Worm (Caenorhabditis elegans) whole organism, early embryonic: Measurements from ENCODE around the gene F35H10.5.

Source experiments
- B0310.2 ChIP-seq: sonication (generic microtip); optimal IDR thresholded peaks from 2 replicates; lab custom pipeline; 2016; ENCODE audit warnings: mild to moderate bottlenecking, missing genetic modification characterization, missing compliant biosample characterization
- F13C5.2 ChIP-seq: sonication (generic microtip); optimal IDR thresholded peaks from 2 replicates; lab custom pipeline; 2017; ENCODE audit warnings: mild to moderate bottlenecking, missing genetic modification characterization, inconsistent platforms, missing compliant biosample characterization
- aly-1 ChIP-seq: sonication (generic microtip); optimal IDR thresholded peaks from 2 replicates; lab custom pipeline; 2016; ENCODE audit warnings: missing genetic modification characterization, missing compliant biosample characterization
- ama-1 ChIP-seq: fragments of 150-350 bp; optimal IDR thresholded peaks from 2 replicates; lab custom pipeline; 2014
- ceh-13 ChIP-seq: fragments of 200-800 bp; sonication (Bioruptor generic); optimal IDR thresholded peaks from 2 replicates; lab custom pipeline; 2018; ENCODE audit warnings: mild to moderate bottlenecking, missing genetic modification characterization, missing compliant biosample characterization
- ceh-36 ChIP-seq: sonication (generic microtip); optimal IDR thresholded peaks from 2 replicates; lab custom pipeline; 2016; ENCODE audit warnings: missing genetic modification characterization, inconsistent platforms, missing compliant biosample characterization
- ets-7 ChIP-seq: sonication (generic microtip); optimal IDR thresholded peaks from 2 replicates; lab custom pipeline; 2016; ENCODE audit warnings: missing genotype, missing genetic modification characterization, missing compliant biosample characterization
- flt-1 ChIP-seq: fragments of 200-800 bp; sonication (Bioruptor generic); IDR thresholded peaks from 2 replicates; pipeline ENCODE4 v1.3.6; 2022; ENCODE audit warnings: missing genetic modification characterization, missing compliant biosample characterization
- hmbx-1 ChIP-seq: sonication (generic microtip); optimal IDR thresholded peaks from 2 replicates; lab custom pipeline; 2016; ENCODE audit warnings: mild to moderate bottlenecking, missing genetic modification characterization, missing compliant biosample characterization
- hmg-4 ChIP-seq: fragments of 200-800 bp; sonication (Bioruptor generic); optimal IDR thresholded peaks from 2 replicates; lab custom pipeline; 2018; ENCODE audit warnings: mild to moderate bottlenecking, missing genetic modification characterization, missing compliant biosample characterization
- hnd-1 ChIP-seq: sonication (generic microtip); optimal IDR thresholded peaks from 2 replicates; lab custom pipeline; 2016; ENCODE audit warnings: missing genetic modification characterization, missing compliant biosample characterization
- pes-1 ChIP-seq: fragments of 200-800 bp; sonication (Bioruptor generic); IDR thresholded peaks from 2 replicates; pipeline ENCODE4 v1.3.6; 2022; ENCODE audit warnings: missing genetic modification reagents, missing genetic modification characterization, missing compliant biosample characterization
- scrt-1 ChIP-seq: fragments of 200-800 bp; sonication (Bioruptor generic); IDR thresholded peaks from 2 replicates; pipeline ENCODE4 v1.3.6; 2022; ENCODE audit warnings: missing genetic modification characterization, missing compliant biosample characterization
- sea-1 ChIP-seq: fragments of 200-800 bp; sonication (Bioruptor generic); conservative IDR thresholded peaks from 2 replicates; pipeline ENCODE4 v1.3.6; 2022; ENCODE audit warnings: missing genetic modification characterization, missing compliant biosample characterization
- tbx-11 ChIP-seq: fragments of 200-800 bp; sonication (Bioruptor generic); IDR thresholded peaks from 2 replicates; pipeline ENCODE4 v1.3.6; 2022; ENCODE audit warnings: missing genetic modification characterization, missing compliant biosample characterization
- tbx-37 ChIP-seq: fragments of 200-800 bp; sonication (Bioruptor generic); conservative IDR thresholded peaks from 2 replicates; pipeline ENCODE4 v1.3.6; 2022; ENCODE audit warnings: missing genetic modification reagents, missing genetic modification characterization, missing compliant biosample characterization
- tra-4 ChIP-seq: sonication (generic microtip); optimal IDR thresholded peaks from 2 replicates; lab custom pipeline; 2017; ENCODE audit warnings: missing genetic modification characterization, missing compliant biosample characterization

The F35H10.5 gene

DNA sequence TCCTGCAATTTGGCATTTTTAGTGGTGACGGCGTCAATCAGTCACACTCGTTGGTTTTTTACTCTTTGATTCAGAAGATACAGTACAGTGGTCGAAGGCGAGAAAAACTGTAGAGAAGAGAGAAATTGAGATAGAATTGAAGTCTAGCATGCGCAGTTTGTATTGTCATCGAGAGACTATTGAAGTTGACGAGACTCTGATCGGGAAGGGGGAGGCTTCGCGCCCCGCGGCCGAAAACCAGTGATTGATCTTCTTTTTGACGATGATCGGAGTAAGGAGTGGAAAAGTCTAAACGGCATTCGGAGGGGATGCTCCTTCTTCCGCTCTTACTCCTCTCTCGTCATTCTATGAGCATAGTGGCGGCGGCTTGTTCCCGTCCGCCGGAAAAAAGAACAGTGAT is 1.4 kb downstream of the F35H10.5 start:
- TF ChIP-seq ets-7 (no peak), tbx-37 (no peak), hnd-1 (tag; lab: Kevin White, UChicago) (no peak), hmbx-1 (tag; lab: Kevin White, UChicago) (no peak), flt-1 (no peak), ceh-36 (tag; lab: Kevin White, UChicago) (no peak), sea-1 (GFP tag; lab: Robert Waterston, UW) (no peak), scrt-1 (GFP tag; lab: Robert Waterston, UW) (no peak), hmg-4 (GFP tag; lab: Kevin White, UChicago) (no peak), tra-4 (tag; lab: Kevin White, UChicago) (no peak), pes-1 (GFP tag; lab: Robert Waterston, UW) (no peak)

DNA sequence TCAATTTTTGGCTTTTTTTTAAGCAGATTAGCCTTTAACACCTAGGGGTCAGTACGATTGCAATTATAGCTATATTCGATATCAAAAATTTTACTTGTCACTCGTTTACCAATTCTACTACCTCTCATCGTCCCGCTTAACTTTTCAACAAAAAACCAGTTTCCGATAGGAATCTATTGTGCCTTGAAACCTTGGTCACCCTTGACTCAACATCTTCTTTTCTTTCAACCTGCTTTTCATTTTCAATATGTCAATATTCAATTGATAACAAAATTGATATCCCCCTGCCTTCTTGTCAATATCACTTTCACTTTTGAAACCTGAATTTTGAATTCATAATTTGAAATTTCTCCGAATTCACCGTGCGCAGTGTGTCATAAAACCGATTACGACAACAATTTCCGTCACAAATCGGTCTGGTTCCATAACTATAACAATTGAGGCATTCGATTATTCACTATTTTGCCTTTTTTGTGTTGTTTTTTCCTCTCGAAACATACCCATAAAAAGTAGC is 2.1 kb downstream of the F35H10.5 start:
- TF ChIP-seq hmbx-1 (tag; lab: Kevin White, UChicago) (no peak), hnd-1 (tag; lab: Kevin White, UChicago) (no peak)

DNA sequence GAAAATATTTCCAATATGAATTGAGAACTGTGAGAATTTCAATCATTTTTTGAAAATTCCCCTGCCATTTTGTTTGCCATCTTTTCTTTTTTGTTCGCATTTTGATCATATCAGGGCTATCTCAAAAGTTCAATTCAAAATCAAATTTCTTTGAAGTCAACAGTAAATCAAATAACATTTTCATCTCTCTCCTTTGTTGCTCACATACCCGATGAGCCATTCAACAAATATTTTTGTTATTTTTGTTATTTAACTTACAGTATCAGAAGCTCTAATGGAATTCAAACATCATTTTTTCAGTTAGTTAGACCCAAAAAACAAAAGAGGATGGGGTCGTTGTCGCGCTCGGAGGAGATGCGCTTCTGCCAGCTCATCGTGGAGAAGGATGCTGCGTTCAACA is 3.1 kb downstream of the F35H10.5 start, which contains the start of gene vha-5:
TSS of gene vha-5 (plus strand) at position 301 of the 400 bp plus-strand sequence.
- TF ChIP-seq hnd-1 (tag; lab: Kevin White, UChicago) (no peak), ama-1 (lab: Kevin White, UChicago) (no peak), sea-1 (GFP tag; lab: Robert Waterston, UW) (no peak), B0310.2 (tag; lab: Kevin White, UChicago) (no peak), scrt-1 (GFP tag; lab: Robert Waterston, UW) (no peak), pes-1 (GFP tag; lab: Robert Waterston, UW) (no peak), flt-1 (no peak), tbx-11 (GFP tag; lab: Robert Waterston, UW) (no peak), ets-7 (no peak), hmg-4 (GFP tag; lab: Kevin White, UChicago) (no peak), F13C5.2 (tag; lab: Kevin White, UChicago) (no peak), hmbx-1 (tag; lab: Kevin White, UChicago) (no peak), tbx-37 (no peak), ceh-36 (tag; lab: Kevin White, UChicago) (no peak)

DNA sequence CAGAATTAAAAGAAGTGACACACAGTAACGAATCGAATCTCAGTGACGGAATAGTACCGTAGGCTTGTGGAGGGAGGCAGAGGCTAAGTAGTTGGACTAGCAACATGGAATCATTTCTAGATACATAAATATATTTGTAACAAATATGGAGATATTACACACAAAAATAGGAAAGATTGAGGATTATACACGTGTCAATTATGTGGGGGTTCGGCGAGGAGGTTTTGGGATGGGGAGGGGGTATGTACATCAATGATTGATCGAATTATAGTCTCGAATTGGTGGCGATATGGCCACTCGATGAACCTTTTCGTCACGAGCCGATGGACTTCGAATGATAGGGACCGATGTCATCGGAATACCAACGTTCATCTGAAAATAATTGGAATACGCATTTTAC is 6.8 kb downstream of the F35H10.5 start:
- no peak for TF ChIP-seq tbx-37
- TF ChIP-seq B0310.2 (tag; lab: Kevin White, UChicago), result no peak
- no peak for TF ChIP-seq sea-1 (GFP tag; lab: Robert Waterston, UW)
- TF ChIP-seq F13C5.2 (tag; lab: Kevin White, UChicago), result no peak

- TF ChIP-seq tbx-37 (no peak), aly-1 (tag; lab: Kevin White, UChicago) (no peak), ama-1 (lab: Kevin White, UChicago) (no peak), hnd-1 (tag; lab: Kevin White, UChicago) (no peak)
Observed at ce11 chrIV:8312105-8312504, 11.5 kb downstream of the F35H10.5 start.

ce11 chrIV:8312846-8313245 is 12.3 kb downstream of the F35H10.5 start, which contains the start of gene F35H10.10:
Gene F35H10.10 (minus strand): TSS chrIV:8312946.
- TF ChIP-seq tbx-37 (no peak), aly-1 (tag; lab: Kevin White, UChicago) (no peak), scrt-1 (GFP tag; lab: Robert Waterston, UW) (no peak), F13C5.2 (tag; lab: Kevin White, UChicago) (no peak), ceh-13 (GFP tag; lab: Kevin White, UChicago) (no peak), flt-1 (no peak), hmg-4 (GFP tag; lab: Kevin White, UChicago) (no peak), hnd-1 (tag; lab: Kevin White, UChicago) (no peak), ets-7 (no peak), pes-1 (GFP tag; lab: Robert Waterston, UW) (no peak), ceh-36 (tag; lab: Kevin White, UChicago) (no peak), B0310.2 (tag; lab: Kevin White, UChicago) (no peak), hmbx-1 (tag; lab: Kevin White, UChicago) (no peak), ama-1 (lab: Kevin White, UChicago) (no peak)

DNA sequence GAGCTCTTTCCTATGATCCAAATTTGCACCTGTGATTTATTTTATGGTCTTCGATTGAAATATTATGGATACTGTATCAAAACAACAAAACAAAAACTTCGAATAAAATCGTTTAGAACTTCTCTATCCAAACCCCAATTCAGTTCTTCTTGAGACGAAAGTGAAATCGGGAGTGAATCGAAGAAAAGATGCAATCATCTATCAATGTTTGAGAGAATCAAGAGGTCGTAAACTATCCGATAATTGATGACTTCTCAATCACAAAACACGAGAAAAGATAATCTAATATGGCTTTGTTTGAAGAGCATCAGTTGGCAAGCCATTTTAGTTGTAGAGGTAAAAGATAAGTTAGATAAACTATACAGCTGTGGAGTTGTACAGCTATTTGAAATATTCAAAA is 17.2 kb downstream of the F35H10.5 start:
- TF ChIP-seq ama-1 (lab: Kevin White, UChicago) (no peak), hmg-4 (GFP tag; lab: Kevin White, UChicago) (no peak), ceh-36 (tag; lab: Kevin White, UChicago) (no peak), hmbx-1 (tag; lab: Kevin White, UChicago) (no peak), ceh-13 (GFP tag; lab: Kevin White, UChicago) (no peak), aly-1 (tag; lab: Kevin White, UChicago) (no peak), tbx-11 (GFP tag; lab: Robert Waterston, UW) (no peak), tra-4 (tag; lab: Kevin White, UChicago) (no peak), sea-1 (GFP tag; lab: Robert Waterston, UW) (no peak), B0310.2 (tag; lab: Kevin White, UChicago) (no peak), pes-1 (GFP tag; lab: Robert Waterston, UW) (no peak), hnd-1 (tag; lab: Kevin White, UChicago) (no peak), F13C5.2 (tag; lab: Kevin White, UChicago) (no peak), flt-1 (no peak), tbx-37 (no peak), ets-7 (no peak), scrt-1 (GFP tag; lab: Robert Waterston, UW) (no peak)

- TF ChIP-seq F13C5.2 (tag; lab: Kevin White, UChicago) (no peak), ceh-13 (GFP tag; lab: Kevin White, UChicago) (no peak), flt-1 (no peak), hnd-1 (tag; lab: Kevin White, UChicago) (no peak), tbx-11 (GFP tag; lab: Robert Waterston, UW) (no peak), ceh-36 (tag; lab: Kevin White, UChicago) (no peak), ama-1 (lab: Kevin White, UChicago) (no peak), ets-7 (no peak), hmbx-1 (tag; lab: Kevin White, UChicago) (no peak), scrt-1 (GFP tag; lab: Robert Waterston, UW) (no peak)
Observed at ce11 chrIV:8318799-8319198, 18.2 kb downstream of the F35H10.5 start.
